Fruit fly (Drosophila melanogaster) whole organism, embryonic: Measurements from ENCODE around the gene Sec24CD.

Experiments
- Atf-2 ChIP-seq: fragments of 200-800 bp; sonication (Bioruptor generic); optimal IDR thresholded peaks from 2 replicates; lab custom pipeline; 2016; ENCODE audit warnings: missing biosample characterization, missing genetic modification characterization
- Atf6 ChIP-seq: fragments of 200-800 bp; sonication (Bioruptor generic); IDR thresholded peaks from 2 replicates; pipeline ENCODE4 v1.3.6; 2022; ENCODE audit warnings: missing biosample characterization, missing genetic modification characterization
- Bdp1 ChIP-seq: fragments of 200-800 bp; sonication (Bioruptor generic); optimal IDR thresholded peaks from 3 replicates; lab custom pipeline; 2016; ENCODE audit warnings: missing biosample characterization, missing genetic modification characterization
- BtbVII ChIP-seq: fragments of 200-800 bp; sonication (Bioruptor generic); optimal IDR thresholded peaks from 3 replicates; lab custom pipeline; 2017; ENCODE audit warnings: missing biosample characterization, mild to moderate bottlenecking, missing genetic modification characterization
- CG10321 ChIP-seq: fragments of 200-800 bp; sonication (Bioruptor generic); IDR thresholded peaks from 2 replicates; pipeline ENCODE4 v1.3.6; 2022; ENCODE audit warnings: missing biosample characterization, missing genetic modification characterization
- CG10543 ChIP-seq: fragments of 200-800 bp; sonication (Bioruptor generic); optimal IDR thresholded peaks from 3 replicates; lab custom pipeline; 2017; ENCODE audit warnings: missing biosample characterization, mild to moderate bottlenecking, missing genetic modification characterization, moderate library complexity
- CG11085 ChIP-seq: fragments of 200-800 bp; sonication (Bioruptor generic); IDR thresholded peaks from 2 replicates; pipeline ENCODE4 v1.3.6; 2022; ENCODE audit warnings: missing biosample characterization, missing genetic modification characterization
- CG1602 ChIP-seq: fragments of 200-800 bp; sonication (Bioruptor generic); optimal IDR thresholded peaks from 3 replicates; lab custom pipeline; 2016; ENCODE audit warnings: missing biosample characterization, missing genetic modification characterization
- CG17802 ChIP-seq: fragments of 200-800 bp; sonication (Bioruptor generic); optimal IDR thresholded peaks from 2 replicates; lab custom pipeline; 2018; ENCODE audit warnings: missing biosample characterization, mild to moderate bottlenecking, missing genetic modification characterization, moderate library complexity
- CG17912 ChIP-seq: fragments of 200-800 bp; sonication (Bioruptor generic); optimal IDR thresholded peaks from 2 replicates; lab custom pipeline; 2018; ENCODE audit warnings: missing biosample characterization, mild to moderate bottlenecking, missing genetic modification characterization
- CG2889 ChIP-seq: fragments of 200-800 bp; sonication (Bioruptor generic); IDR thresholded peaks from 3 replicates; pipeline ENCODE4 v1.3.6; 2022; ENCODE audit warnings: missing biosample characterization, missing genetic modification characterization
- CG30020 ChIP-seq: fragments of 200-800 bp; optimal IDR thresholded peaks from 2 replicates; lab custom pipeline; 2019; ENCODE audit warnings: missing biosample characterization, mild to moderate bottlenecking, missing genetic modification characterization, moderate library complexity
- CG5245 ChIP-seq: fragments of 200-800 bp; sonication (Bioruptor generic); optimal IDR thresholded peaks from 3 replicates; lab custom pipeline; 2016; ENCODE audit warnings: missing biosample characterization, missing genetic modification characterization
- CG6683 ChIP-seq: fragments of 200-800 bp; sonication (Bioruptor generic); optimal IDR thresholded peaks from 2 replicates; lab custom pipeline; 2017; ENCODE audit warnings: missing biosample characterization, mild to moderate bottlenecking, missing genetic modification characterization, missing genetic modification reagents
- CG7271 ChIP-seq: fragments of 200-800 bp; sonication (Bioruptor generic); optimal IDR thresholded peaks from 2 replicates; lab custom pipeline; 2018; ENCODE audit warnings: missing biosample characterization, mild to moderate bottlenecking, missing genetic modification characterization, moderate library complexity
- CG7372 ChIP-seq: fragments of 200-800 bp; sonication (Bioruptor generic); IDR thresholded peaks from 2 replicates; pipeline ENCODE4 v1.3.6; 2022; ENCODE audit warnings: missing biosample characterization, missing genetic modification characterization
- CG7556 ChIP-seq: fragments of 200-800 bp; sonication (Bioruptor generic); optimal IDR thresholded peaks from 2 replicates; lab custom pipeline; 2017; ENCODE audit warnings: missing biosample characterization, mild to moderate bottlenecking, missing genetic modification characterization
- D19B ChIP-seq: fragments of 200-800 bp; sonication (Bioruptor generic); optimal IDR thresholded peaks from 2 replicates; lab custom pipeline; 2017; ENCODE audit warnings: missing biosample characterization, mild to moderate bottlenecking, missing genetic modification characterization
- Drgx ChIP-seq: fragments of 200-800 bp; sonication (Bioruptor generic); IDR thresholded peaks from 2 replicates; pipeline ENCODE4 v1.3.6; 2022; ENCODE audit warnings: missing biosample characterization, missing genetic modification characterization
- Fer1 ChIP-seq: fragments of 200-800 bp; sonication (Bioruptor generic); optimal IDR thresholded peaks from 2 replicates; lab custom pipeline; 2017; ENCODE audit warnings: missing biosample characterization, mild to moderate bottlenecking, missing genetic modification characterization
- Gsc ChIP-seq: fragments of 200-800 bp; sonication (Bioruptor generic); IDR thresholded peaks from 2 replicates; pipeline ENCODE4 v1.3.6; 2022; ENCODE audit warnings: missing biosample characterization, missing genetic modification characterization
- HHEX ChIP-seq: fragments of 200-800 bp; sonication (Bioruptor generic); optimal IDR thresholded peaks from 3 replicates; lab custom pipeline; 2017; ENCODE audit warnings: missing biosample characterization, mild to moderate bottlenecking, missing genetic modification characterization, missing genetic modification reagents
- HmgD ChIP-seq: fragments of 200-800 bp; sonication (Bioruptor generic); optimal IDR thresholded peaks from 3 replicates; lab custom pipeline; 2016; ENCODE audit warnings: missing biosample characterization, missing genetic modification characterization
- Hr39 ChIP-seq: fragments of >200 bp; optimal IDR thresholded peaks from 2 replicates; lab custom pipeline; 2017
- Med ChIP-seq: fragments of 200-800 bp; sonication (Bioruptor generic); peaks from one replicate; lab custom pipeline; 2016; ENCODE audit warnings: missing biosample characterization, missing genetic modification characterization, mild to moderate bottlenecking, inconsistent platforms, moderate library complexity
- NK7.1 ChIP-seq: fragments of 200-800 bp; sonication (Bioruptor generic); optimal IDR thresholded peaks from 3 replicates; lab custom pipeline; 2016; ENCODE audit warnings: missing biosample characterization, missing genetic modification characterization
- Side ChIP-seq: fragments of 200-800 bp; sonication (Bioruptor generic); optimal IDR thresholded peaks from 2 replicates; lab custom pipeline; 2016; ENCODE audit warnings: missing biosample characterization, missing genetic modification characterization
- Sry-β ChIP-seq: fragments of 200-800 bp; sonication (Bioruptor generic); optimal IDR thresholded peaks from 2 replicates; lab custom pipeline; 2018; ENCODE audit warnings: missing biosample characterization, mild to moderate bottlenecking, missing genetic modification characterization, moderate library complexity
- Trl ChIP-seq, 3 experiments: fragments of >200 bp in 2 of 3; fragments of 200-800 bp in 1 of 3; sonication (Bioruptor generic) in 1 of 3; optimal IDR thresholded peaks; 2 replicates in 1 of 3; 3 replicates in 2 of 3; lab custom pipeline; 2016 to 2017; ENCODE audit warnings: missing biosample characterization in 1 of 3, missing genetic modification characterization in 1 of 3
- ase ChIP-seq: fragments of 200-800 bp; sonication (Bioruptor generic); IDR thresholded peaks from 3 replicates; pipeline ENCODE4 v1.3.6; 2022; ENCODE audit warnings: missing biosample characterization, missing genetic modification characterization
- bbx ChIP-seq: fragments of 200-800 bp; sonication (Bioruptor generic); IDR thresholded peaks from 2 replicates; pipeline ENCODE4 v1.3.6; 2022; ENCODE audit warnings: missing biosample characterization, missing genetic modification characterization; ENCODE audit not compliant: partially characterized antibody
- bigmax ChIP-seq: fragments of 200-800 bp; sonication (Bioruptor generic); optimal IDR thresholded peaks from 2 replicates; lab custom pipeline; 2018; ENCODE audit warnings: missing biosample characterization, mild to moderate bottlenecking, missing genetic modification characterization
- en ChIP-seq: fragments of 200-800 bp; sonication (Bioruptor generic); optimal IDR thresholded peaks from 2 replicates; lab custom pipeline; 2016; ENCODE audit warnings: missing biosample characterization, missing genetic modification characterization
- fd102C ChIP-seq: fragments of 200-800 bp; sonication (Bioruptor generic); optimal IDR thresholded peaks from 2 replicates; lab custom pipeline; 2018; ENCODE audit warnings: missing biosample characterization, mild to moderate bottlenecking, missing genetic modification characterization, moderate library complexity
- hth ChIP-seq: fragments of >200 bp; optimal IDR thresholded peaks from 2 replicates; lab custom pipeline; 2017; ENCODE audit warnings: inconsistent platforms
- ind ChIP-seq: fragments of 200-800 bp; sonication (Bioruptor generic); optimal IDR thresholded peaks from 3 replicates; lab custom pipeline; 2016; ENCODE audit warnings: missing biosample characterization, missing genetic modification characterization
- lmd ChIP-seq: fragments of 200-800 bp; sonication (Bioruptor generic); IDR thresholded peaks from 2 replicates; pipeline ENCODE4 v1.3.6; 2022; ENCODE audit warnings: missing biosample characterization, missing genetic modification characterization
- lov ChIP-seq, 2 experiments: fragments of 200-800 bp in 1 of 2; fragments of >200 bp in 1 of 2; sonication (Bioruptor generic) in 1 of 2; IDR thresholded peaks in 1 of 2; optimal IDR thresholded peaks in 1 of 2; 2 replicates in 1 of 2; 3 replicates in 1 of 2; pipeline versions ENCODE4 v1.3.6 to Lab custom; 2017 to 2022; ENCODE audit warnings: missing biosample characterization in 1 of 2, missing genetic modification characterization in 1 of 2
- maf-S ChIP-seq: fragments of 200-800 bp; sonication (Bioruptor generic); optimal IDR thresholded peaks from 2 replicates; lab custom pipeline; 2016; ENCODE audit warnings: missing biosample characterization, missing genetic modification characterization
- mirr ChIP-seq: fragments of 200-800 bp; sonication (Bioruptor generic); optimal IDR thresholded peaks from 3 replicates; lab custom pipeline; 2018; ENCODE audit warnings: missing biosample characterization, mild to moderate bottlenecking, missing genetic modification characterization
- nmo ChIP-seq: fragments of 200-800 bp; sonication (Bioruptor generic); optimal IDR thresholded peaks from 2 replicates; lab custom pipeline; 2018; ENCODE audit warnings: missing biosample characterization, mild to moderate bottlenecking, missing genetic modification characterization, moderate library complexity
- onecut ChIP-seq: fragments of 200-800 bp; sonication (Bioruptor generic); IDR thresholded peaks from 2 replicates; pipeline ENCODE4 v1.3.6; 2022; ENCODE audit warnings: missing biosample characterization, missing genetic modification characterization
- peb ChIP-seq: fragments of 200-800 bp; sonication (Bioruptor generic); IDR thresholded peaks from 2 replicates; pipeline ENCODE4 v1.3.6; 2022; ENCODE audit warnings: missing biosample characterization, missing genetic modification characterization
- pros ChIP-seq: fragments of 200-800 bp; sonication (Bioruptor generic); optimal IDR thresholded peaks from 3 replicates; lab custom pipeline; 2019; ENCODE audit warnings: missing biosample characterization, mild to moderate bottlenecking, missing genetic modification characterization, moderate library complexity
- sc ChIP-seq, 3 experiments: fragments of >200 bp in 2 of 3; fragments of 200-800 bp in 1 of 3; sonication (Bioruptor generic) in 1 of 3; optimal IDR thresholded peaks; 2 replicates in 2 of 3; 3 replicates in 1 of 3; lab custom pipeline; 2017; ENCODE audit warnings: mild to moderate bottlenecking in 1 of 3, missing biosample characterization in 1 of 3, missing genetic modification characterization in 1 of 3, missing genetic modification reagents in 1 of 3
- sqz ChIP-seq: fragments of 200-800 bp; sonication (Bioruptor generic); optimal IDR thresholded peaks from 3 replicates; lab custom pipeline; 2018; ENCODE audit warnings: missing biosample characterization, mild to moderate bottlenecking, missing genetic modification characterization
- ssp ChIP-seq: fragments of 200-800 bp; sonication (Bioruptor generic); IDR thresholded peaks from 2 replicates; pipeline ENCODE4 v1.3.6; 2022; ENCODE audit warnings: missing biosample characterization, missing genetic modification characterization
- tin ChIP-seq: fragments of 200-800 bp; sonication (Bioruptor generic); optimal IDR thresholded peaks from 3 replicates; lab custom pipeline; 2016; ENCODE audit warnings: missing biosample characterization, missing genetic modification characterization

The Sec24CD gene

dm6 chr2L:2202018-2202852, 34.4 kb downstream of the Sec24CD start (continued):
- peak; percentile 77 for TF ChIP-seq pros
- TF ChIP-seq lov (optimal IDR thresholded peaks at IDR 0.05; lab: Kevin White, UChicago), result no peak
- peak; percentile 100 for TF ChIP-seq lov (GFP tag; IDR thresholded peaks at IDR 0.05; lab: Robert Waterston, UW)
- peak; percentile 17 for TF ChIP-seq D19B (GFP tag; lab: Kevin White, UChicago)
- peak; percentile 99 for TF ChIP-seq CG5245 (GFP tag; lab: Kevin White, UChicago)
- peak; percentile 100 for TF ChIP-seq Drgx (GFP tag; lab: Robert Waterston, UW)
- no peak for TF ChIP-seq sc (optimal IDR thresholded peaks at IDR 0.05; lab: Kevin White, UChicago)
- peak; percentile 100 for TF ChIP-seq sc (GFP tag; optimal IDR thresholded peaks at IDR 0.05; lab: Kevin White, UChicago)
- TF ChIP-seq Gsc, result peak; percentile 98
- TF ChIP-seq Sry-β, result peak; percentile 79
- TF ChIP-seq en (GFP tag; lab: Kevin White, UChicago), result peak; percentile 97
- peak; percentile 99 for TF ChIP-seq ase (GFP tag; lab: Robert Waterston, UW)
- TF ChIP-seq CG10321 (GFP tag; lab: Robert Waterston, UW), result peak; percentile 83
- TF ChIP-seq ssp (GFP tag; lab: Robert Waterston, UW), result peak; percentile 94
- TF ChIP-seq BtbVII, result peak; percentile 93
- TF ChIP-seq lmd, result peak; percentile 98
- TF ChIP-seq CG10543 (GFP tag; lab: Kevin White, UChicago), result peak; percentile 39
- peak; percentile 77 for TF ChIP-seq bbx (GFP tag; lab: Robert Waterston, UW)
- TF ChIP-seq sqz, result peak; percentile 98
- TF ChIP-seq NK7.1, result peak; percentile 96
- peak; percentile 100 for TF ChIP-seq nmo (GFP tag; lab: Kevin White, UChicago)
- TF ChIP-seq HHEX, result peak; percentile 97
- TF ChIP-seq CG7372, result peak; percentile 96
- TF ChIP-seq Med (GFP tag; lab: Kevin White, UChicago), result peak; percentile 99
- peak; percentile 92 for TF ChIP-seq Atf6 (GFP tag; lab: Robert Waterston, UW)
- peak; percentile 97 for TF ChIP-seq onecut (GFP tag; lab: Robert Waterston, UW)
- peak; percentile 96 for TF ChIP-seq maf-S
- peak; percentile 57 for TF ChIP-seq CG17912 (GFP tag; lab: Kevin White, UChicago)
- peak; percentile 57 for TF ChIP-seq bigmax (GFP tag; lab: Kevin White, UChicago)
- peak; percentile 92 for TF ChIP-seq Bdp1 (GFP tag; lab: Kevin White, UChicago)
- peak; percentile 94 for TF ChIP-seq CG2889
- peak; percentile 94 for TF ChIP-seq HmgD
- TF ChIP-seq CG1602 (GFP tag; lab: Kevin White, UChicago), result peak; percentile 99
- peak; percentile 98 for TF ChIP-seq Atf-2 (GFP tag; lab: Kevin White, UChicago)
- peak; percentile 93 for TF ChIP-seq CG6683 (GFP tag; lab: Kevin White, UChicago)
- TF ChIP-seq Trl (optimal IDR thresholded peaks at IDR 0.05; lab: Kevin White, UChicago), result peak; percentile 27 to 79
- peak; percentile 98 for TF ChIP-seq Trl (GFP tag; optimal IDR thresholded peaks at IDR 0.05; lab: Kevin White, UChicago)
- TF ChIP-seq Hr39, result no peak
- peak; percentile 89 for TF ChIP-seq CG11085 (GFP tag; lab: Robert Waterston, UW)
- TF ChIP-seq mirr (GFP tag; lab: Kevin White, UChicago), result peak; percentile 8
- TF ChIP-seq Side (GFP tag; lab: Kevin White, UChicago), result peak; percentile 98
- TF ChIP-seq CG30020 (tag; lab: Kevin White, UChicago), result peak; percentile 91
- TF ChIP-seq peb (GFP tag; lab: Robert Waterston, UW), result peak; percentile 99
- TF ChIP-seq CG7271, result peak; percentile 99
- TF ChIP-seq hth (lab: Kevin White, UChicago), result no peak
- TF ChIP-seq tin (GFP tag; lab: Kevin White, UChicago), result peak; percentile 99
- peak; percentile 99 for TF ChIP-seq fd102C (GFP tag; lab: Kevin White, UChicago)
- peak; percentile 97 for TF ChIP-seq ind (GFP tag; lab: Kevin White, UChicago)
- peak; percentile 99 for TF ChIP-seq CG7556 (GFP tag; lab: Kevin White, UChicago)
- TF ChIP-seq Fer1 (GFP tag; lab: Kevin White, UChicago), result peak; percentile 92
- peak; percentile 93 for TF ChIP-seq CG17802 (tag; lab: Kevin White, UChicago)
